Worm (Caenorhabditis elegans) whole organism, L2 larva: Measurements from ENCODE around the gene Y45G5AM.5.

Experiments
- ZK546.5 ChIP-seq: sonication (generic microtip); optimal IDR thresholded peaks from 2 replicates; lab custom pipeline; 2017; ENCODE audit warnings: missing biosample characterization, missing genetic modification characterization
- ama-1 ChIP-seq: fragments of 150-350 bp; optimal IDR thresholded peaks from 2 replicates; lab custom pipeline; 2018; ENCODE audit warnings: inconsistent platforms
- blmp-1 ChIP-seq: sonication (generic microtip); optimal IDR thresholded peaks from 2 replicates; lab custom pipeline; 2017; ENCODE audit warnings: missing genetic modification characterization, mild to moderate bottlenecking, missing compliant biosample characterization, antibody characterized with exemption, moderate library complexity; ENCODE audit not compliant: insufficient read depth
- dmd-4 ChIP-seq: sonication (generic microtip); optimal IDR thresholded peaks from 2 replicates; lab custom pipeline; 2017; ENCODE audit warnings: missing biosample characterization, missing genetic modification characterization
- elt-3 ChIP-seq: sonication (generic microtip); optimal IDR thresholded peaks from 2 replicates; lab custom pipeline; 2017; ENCODE audit warnings: missing biosample characterization, missing genetic modification characterization
- fos-1 ChIP-seq: fragments of 150-350 bp; optimal IDR thresholded peaks from 2 replicates; lab custom pipeline; 2014; ENCODE audit warnings: missing biosample characterization, missing genetic modification characterization
- lsy-2 ChIP-seq, 2 experiments: fragments of 150-350 bp in 1 of 2; sonication (generic microtip) in 1 of 2; optimal IDR thresholded peaks; 2 replicates each; lab custom pipeline; 2014 to 2017; ENCODE audit warnings: missing biosample characterization in 2 of 2, missing genetic modification characterization in 2 of 2
- nhr-25 ChIP-seq: fragments of 150-350 bp; sonication (generic microtip); optimal IDR thresholded peaks from 3 replicates; lab custom pipeline; 2014; ENCODE audit warnings: missing biosample characterization, missing genetic modification characterization
- sem-4 ChIP-seq: fragments of 150-350 bp; optimal IDR thresholded peaks from 2 replicates; lab custom pipeline; 2014; ENCODE audit warnings: missing biosample characterization, missing genetic modification reagents, missing genetic modification characterization
- snpc-4 ChIP-seq: fragments of 150-350 bp; optimal IDR thresholded peaks from 2 replicates; lab custom pipeline; 2014; ENCODE audit warnings: missing biosample characterization, missing genetic modification characterization
- unc-62 ChIP-seq: fragments of 150-350 bp; optimal IDR thresholded peaks from 2 replicates; lab custom pipeline; 2014; ENCODE audit warnings: missing biosample characterization, missing genetic modification reagents, missing genetic modification characterization

- no peak for TF ChIP-seq lsy-2 (tag; optimal IDR thresholded peaks at IDR 0.05; lab: Kevin White, UChicago)
- TF ChIP-seq nhr-25 (tag; lab: Kevin White, UChicago), result no peak
- TF ChIP-seq ZK546.5, result no peak
- TF ChIP-seq blmp-1 (tag; lab: Kevin White, UChicago), result no peak
- no peak for TF ChIP-seq dmd-4
- no peak for TF ChIP-seq fos-1 (tag; lab: Kevin White, UChicago)
- TF ChIP-seq elt-3 (tag; lab: Kevin White, UChicago), result no peak
- no peak for TF ChIP-seq unc-62 (GFP tag; lab: Kevin White, UChicago)
- no peak for TF ChIP-seq ama-1 (lab: Kevin White, UChicago)
- no peak for TF ChIP-seq snpc-4
- TF ChIP-seq sem-4 (tag; lab: Kevin White, UChicago), result no peak
Observed at ce11 chrV:4144205-4144604, 16.0 kb upstream of the Y45G5AM.5 start, which contains the start of gene Y45G5AL.1.
